Fruit fly (Drosophila melanogaster): ENCODE data around the gene Gmd.

The Gmd gene

DNA sequence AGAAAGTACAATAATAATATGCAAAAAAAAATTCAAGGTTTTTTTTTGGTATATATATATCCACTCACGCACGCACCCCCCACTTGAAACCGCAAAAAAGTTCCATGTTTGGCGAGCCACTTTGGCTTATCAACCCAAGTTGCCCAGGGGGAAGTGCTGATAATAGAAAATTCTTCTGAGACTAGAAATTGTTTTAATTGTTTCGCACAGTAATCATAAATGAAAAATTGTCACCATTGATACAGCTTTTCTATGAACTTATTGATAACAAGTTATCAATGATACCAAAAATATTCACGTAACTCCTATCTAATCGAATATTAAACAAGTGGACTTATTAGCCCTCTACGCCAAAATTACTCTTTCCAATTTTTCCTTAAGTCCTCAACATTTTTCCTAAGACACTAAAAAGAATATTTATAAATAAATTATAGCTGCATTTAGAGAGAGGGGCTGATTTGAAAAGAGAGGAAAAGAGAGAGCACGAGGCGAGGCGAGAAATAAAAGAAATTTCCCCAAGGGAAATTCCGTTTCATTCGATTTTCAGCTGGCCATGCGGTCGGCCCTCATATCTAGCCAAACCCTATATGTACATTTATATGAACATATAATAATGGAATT, 21.9 kb upstream of the Gmd start (continued):
- TF ChIP-seq ken (GFP tag; IDR thresholded peaks at IDR 0.05) (no peak), chm (GFP tag; IDR thresholded peaks at IDR 0.05) (no peak), CG2202 (tag; optimal IDR thresholded peaks at IDR 0.05) (no peak), CG17359 (tag; optimal IDR thresholded peaks at IDR 0.05) (no peak), ERR (GFP tag; optimal IDR thresholded peaks at IDR 0.05) (no peak), CG14860 (GFP tag; IDR thresholded peaks at IDR 0.05; ENCODE audit: partially characterized antibody) (no peak), CG9215 (GFP tag; IDR thresholded peaks at IDR 0.05) (no peak), lola (GFP tag; optimal IDR thresholded peaks at IDR 0.05) (no peak), CG13287 (GFP tag; IDR thresholded peaks at IDR 0.05; ENCODE audit: partially characterized antibody) (no peak), CG5953 (GFP tag; IDR thresholded peaks at IDR 0.05) (no peak), fu2 (GFP tag; optimal IDR thresholded peaks at IDR 0.05) (no peak), Hmx (GFP tag; optimal IDR thresholded peaks at IDR 0.05) (no peak), CG10366 (GFP tag; IDR thresholded peaks at IDR 0.05) (no peak), Scr (GFP tag; IDR thresholded peaks at IDR 0.05; ENCODE audit: partially characterized antibody) (no peak), CG10147 (GFP tag; optimal IDR thresholded peaks at IDR 0.05) (no peak), sd (tag; optimal IDR thresholded peaks at IDR 0.05) (peak; percentile 63), CG15269 (tag; optimal IDR thresholded peaks at IDR 0.05) (no peak), CG16863 (GFP tag; optimal IDR thresholded peaks at IDR 0.05) (no peak), CG2116 (GFP tag; optimal IDR thresholded peaks at IDR 0.05) (no peak), CG34376 (GFP tag; optimal IDR thresholded peaks at IDR 0.05) (no peak), exex (tag; optimal IDR thresholded peaks at IDR 0.05) (peak; percentile 95), Xbp1 (GFP tag; optimal IDR thresholded peaks at IDR 0.05) (no peak), MESR4 (GFP tag; optimal IDR thresholded peaks at IDR 0.05) (no peak), Deaf1 (tag; optimal IDR thresholded peaks at IDR 0.05) (no peak), jumu (GFP tag; optimal IDR thresholded peaks at IDR 0.05) (no peak), Hr3 (GFP tag; optimal IDR thresholded peaks at IDR 0.05) (no peak), dan (GFP tag; IDR thresholded peaks at IDR 0.05) (no peak), jing (GFP tag; optimal IDR thresholded peaks at IDR 0.05) (no peak), H15 (GFP tag; IDR thresholded peaks at IDR 0.05) (no peak), HLHmδ (GFP tag; optimal IDR thresholded peaks at IDR 0.05) (no peak), ac (GFP tag; optimal IDR thresholded peaks at IDR 0.05) (no peak), Ptx1 (GFP tag; IDR thresholded peaks at IDR 0.05) (no peak), peb (GFP tag; IDR thresholded peaks at IDR 0.05) (no peak), Hr78 (GFP tag; optimal IDR thresholded peaks at IDR 0.05) (no peak), CG2678 (tag; optimal IDR thresholded peaks at IDR 0.05) (no peak), CrebB (tag; optimal IDR thresholded peaks at IDR 0.05) (no peak), Hsf (GFP tag; optimal IDR thresholded peaks at IDR 0.05) (no peak), stc (GFP tag; IDR thresholded peaks at IDR 0.05) (no peak), zfh2 (GFP tag; optimal IDR thresholded peaks at IDR 0.05) (no peak), sug (tag; optimal IDR thresholded peaks at IDR 0.05) (peak; percentile 40), grn (GFP tag; optimal IDR thresholded peaks at IDR 0.05) (no peak), CG33213 (GFP tag; optimal IDR thresholded peaks at IDR 0.05) (no peak), mirr (GFP tag; optimal IDR thresholded peaks at IDR 0.05) (peak; percentile 47), CG9437 (GFP tag; optimal IDR thresholded peaks at IDR 0.05) (no peak), br (optimal IDR thresholded peaks at IDR 0.05) (no peak), repo (GFP tag; optimal IDR thresholded peaks at IDR 0.05) (no peak), Dref (GFP tag; IDR thresholded peaks at IDR 0.05) (no peak), CHES-1-like (GFP tag; optimal IDR thresholded peaks at IDR 0.05) (no peak), pros (GFP tag; optimal IDR thresholded peaks at IDR 0.05) (peak; percentile 51), CG12104 (GFP tag; optimal IDR thresholded peaks at IDR 0.05) (no peak), CG6765 (GFP tag; optimal IDR thresholded peaks at IDR 0.05) (no peak)

All from whole organism, embryonic.